Worm (Caenorhabditis elegans): Measurements from ENCODE around the gene Y37D8A.29.

- TF ChIP-seq ama-1 (optimal IDR thresholded peaks at IDR 0.05) (no peak), B0310.2 (tag; optimal IDR thresholded peaks at IDR 0.05) (no peak), sea-1 (GFP tag; conservative IDR thresholded peaks at IDR 0.05) (no peak)
Observed at ce11 chrIII:12918575-12918974, 27.1 kb upstream of the Y37D8A.29 start, which contains the start of gene Y37D8A.16.
